Fruit fly (Drosophila melanogaster) whole organism, wandering third instar larva: Measurements from ENCODE around the gene CG14742.

Experiments used
- Dfd ChIP-seq: fragments of >200 bp; optimal IDR thresholded peaks from 2 replicates; lab custom pipeline; 2017; ENCODE audit warnings: missing biosample characterization, missing genetic modification characterization
- fru ChIP-seq: fragments of 200-800 bp; sonication (Bioruptor generic); optimal IDR thresholded peaks from 3 replicates; lab custom pipeline; 2016; ENCODE audit warnings: missing biosample characterization, mild to moderate bottlenecking, missing genetic modification characterization
- lola ChIP-seq: fragments of >200 bp; optimal IDR thresholded peaks from 2 replicates; lab custom pipeline; 2017; ENCODE audit warnings: missing biosample characterization, missing genetic modification characterization
- usp ChIP-seq: fragments of >200 bp; optimal IDR thresholded peaks from 2 replicates; lab custom pipeline; 2017; ENCODE audit warnings: missing biosample characterization, missing genetic modification characterization

- TF ChIP-seq Dfd (GFP tag; lab: Kevin White, UChicago) = no peak
- TF ChIP-seq fru (GFP tag; lab: Kevin White, UChicago) = no peak
- no peak for TF ChIP-seq usp (GFP tag; lab: Kevin White, UChicago)
- no peak for TF ChIP-seq lola (GFP tag; lab: Kevin White, UChicago)
These were observed 35.9 kb downstream of the CG14742 start for dm6 chr3R:12250204-12250603.
